Worm (Caenorhabditis elegans) whole organism, L4 larva: ENCODE measurements around the gene Y69H2.17.

ENCODE experiments used
- dve-1 ChIP-seq: sonication (generic microtip); optimal IDR thresholded peaks from 2 replicates; lab custom pipeline; 2017; ENCODE audit warnings: antibody characterized with exemption, mild to moderate bottlenecking, missing genetic modification characterization, missing compliant biosample characterization; ENCODE audit not compliant: insufficient read depth
- lim-7 ChIP-seq: fragments of 200-800 bp; sonication (Bioruptor generic); IDR thresholded peaks from 2 replicates; pipeline ENCODE4 v1.3.6; 2022; ENCODE audit warnings: missing genetic modification characterization, missing compliant biosample characterization
- mdl-1 ChIP-seq, 2 experiments: fragments of 150-350 bp in 1 of 2; sonication (generic microtip) in 1 of 2; optimal IDR thresholded peaks; 2 replicates each; lab custom pipeline; 2014 to 2017; ENCODE audit warnings: missing biosample characterization in 2 of 2, missing genetic modification characterization in 2 of 2
- nhr-76 ChIP-seq: fragments of 150-350 bp; optimal IDR thresholded peaks from 2 replicates; lab custom pipeline; 2014; ENCODE audit warnings: missing biosample characterization, missing genetic modification characterization
- zag-1 ChIP-seq: fragments of 150-350 bp; optimal IDR thresholded peaks from 2 replicates; lab custom pipeline; 2014; ENCODE audit warnings: missing biosample characterization, missing genetic modification characterization

ce11 chrV:18729324-18729924 lies 44.7 kb downstream of the Y69H2.17 start, which contains the start of gene asp-19:
- no peak for TF ChIP-seq nhr-76 (tag; lab: Kevin White, UChicago)
- no peak for TF ChIP-seq zag-1 (tag; lab: Kevin White, UChicago)
- no peak for TF ChIP-seq dve-1 (tag; lab: Kevin White, UChicago)
- no peak for TF ChIP-seq mdl-1 (tag; optimal IDR thresholded peaks at IDR 0.05; lab: Kevin White, UChicago)
- TF ChIP-seq lim-7, result no peak
